Worm (Caenorhabditis elegans) whole organism, mixed stage, embryonic: ENCODE measurements around the gene C26D10.4.

Experiments
- M03D4.4 ChIP-seq: sonication (generic microtip); optimal IDR thresholded peaks from 2 replicates; lab custom pipeline; 2017; ENCODE audit warnings: mild to moderate bottlenecking, missing genetic modification characterization, missing compliant biosample characterization
- bed-3 ChIP-seq: fragments of 200-800 bp; sonication (Bioruptor generic); optimal IDR thresholded peaks from 3 replicates; lab custom pipeline; 2018; ENCODE audit warnings: mild to moderate bottlenecking, missing genetic modification characterization, moderate library complexity, missing compliant biosample characterization
- blmp-1 ChIP-seq: fragments of 150-350 bp; optimal IDR thresholded peaks from 2 replicates; lab custom pipeline; 2014; ENCODE audit warnings: missing biosample characterization, missing genetic modification characterization
- ceh-39 ChIP-seq: fragments of 150-350 bp; optimal IDR thresholded peaks from 2 replicates; lab custom pipeline; 2014; ENCODE audit warnings: missing biosample characterization, missing genetic modification characterization
- ceh-43 ChIP-seq: fragments of 200-800 bp; sonication (Bioruptor generic); optimal IDR thresholded peaks from 2 replicates; lab custom pipeline; 2018; ENCODE audit warnings: mild to moderate bottlenecking, missing genetic modification characterization, moderate library complexity, missing compliant biosample characterization
- ceh-83 ChIP-seq: fragments of 200-800 bp; sonication (Bioruptor generic); optimal IDR thresholded peaks from 2 replicates; lab custom pipeline; 2018; ENCODE audit warnings: mild to moderate bottlenecking, missing genetic modification characterization, missing compliant biosample characterization
- ces-1 ChIP-seq: fragments of 150-350 bp; optimal IDR thresholded peaks from 2 replicates; lab custom pipeline; 2014; ENCODE audit warnings: missing biosample characterization, missing genetic modification reagents, missing genetic modification characterization
- cnd-1 ChIP-seq: fragments of 200-800 bp; sonication (Bioruptor generic); optimal IDR thresholded peaks from 2 replicates; lab custom pipeline; 2018; ENCODE audit warnings: mild to moderate bottlenecking, missing genetic modification characterization, missing compliant biosample characterization
- drap-1 ChIP-seq: fragments of 200-800 bp; sonication (Bioruptor generic); optimal IDR thresholded peaks from 3 replicates; lab custom pipeline; 2018; ENCODE audit warnings: mild to moderate bottlenecking, missing genetic modification characterization, missing compliant biosample characterization
- elt-3 ChIP-seq: fragments of 150-350 bp; optimal IDR thresholded peaks from 2 replicates; lab custom pipeline; 2014; ENCODE audit warnings: missing biosample characterization, missing genetic modification characterization
- flh-1 ChIP-seq: fragments of 200-800 bp; sonication (Bioruptor generic); optimal IDR thresholded peaks from 2 replicates; lab custom pipeline; 2018; ENCODE audit warnings: mild to moderate bottlenecking, missing genetic modification characterization, moderate library complexity, missing compliant biosample characterization
- ham-2 ChIP-seq: fragments of 200-800 bp; sonication (Bioruptor generic); optimal IDR thresholded peaks from 2 replicates; lab custom pipeline; 2018; ENCODE audit warnings: mild to moderate bottlenecking, missing genetic modification characterization, missing compliant biosample characterization
- hlh-1 ChIP-seq: fragments of 150-350 bp; optimal IDR thresholded peaks from 2 replicates; lab custom pipeline; 2014; ENCODE audit warnings: missing biosample characterization, missing genetic modification reagents, missing genetic modification characterization
- lin-32 ChIP-seq: fragments of 200-800 bp; sonication (Bioruptor generic); optimal IDR thresholded peaks from 2 replicates; lab custom pipeline; 2018; ENCODE audit warnings: mild to moderate bottlenecking, missing genetic modification characterization, missing compliant biosample characterization
- lsy-2 ChIP-seq: fragments of 150-350 bp; optimal IDR thresholded peaks from 2 replicates; lab custom pipeline; 2014; ENCODE audit warnings: missing biosample characterization, missing genetic modification characterization
- mab-5 ChIP-seq: fragments of 150-350 bp; optimal IDR thresholded peaks from 2 replicates; lab custom pipeline; 2014; ENCODE audit warnings: missing biosample characterization, missing genetic modification characterization
- mep-1 ChIP-seq: fragments of 150-350 bp; optimal IDR thresholded peaks from 2 replicates; lab custom pipeline; 2017; ENCODE audit warnings: missing biosample characterization, missing genetic modification reagents, missing genetic modification characterization, inconsistent platforms
- nhr-2 ChIP-seq: fragments of 150-350 bp; optimal IDR thresholded peaks from 2 replicates; lab custom pipeline; 2014; ENCODE audit warnings: missing biosample characterization, missing genetic modification characterization
- nhr-237 ChIP-seq: fragments of 150-350 bp; optimal IDR thresholded peaks from 2 replicates; lab custom pipeline; 2014; ENCODE audit warnings: missing biosample characterization, missing genetic modification characterization
- nhr-28 ChIP-seq: fragments of 150-350 bp; optimal IDR thresholded peaks from 2 replicates; lab custom pipeline; 2014; ENCODE audit warnings: missing biosample characterization, missing genetic modification characterization
- nhr-76 ChIP-seq: sonication (generic microtip); optimal IDR thresholded peaks from 2 replicates; lab custom pipeline; 2017; ENCODE audit warnings: missing biosample characterization, missing genetic modification characterization
- pha-4 ChIP-seq: fragments of 150-350 bp; optimal IDR thresholded peaks from 2 replicates; lab custom pipeline; 2018; ENCODE audit warnings: missing biosample characterization, missing genetic modification reagents, missing genetic modification characterization
- snpc-4 ChIP-seq: fragments of 150-350 bp; optimal IDR thresholded peaks from 2 replicates; lab custom pipeline; 2014; ENCODE audit warnings: missing biosample characterization, missing genetic modification characterization
- sptf-1 ChIP-seq: sonication (generic microtip); optimal IDR thresholded peaks from 2 replicates; lab custom pipeline; 2017; ENCODE audit warnings: mild to moderate bottlenecking, missing genetic modification characterization, moderate library complexity, missing compliant biosample characterization
- unc-39 ChIP-seq: fragments of 150-350 bp; optimal IDR thresholded peaks from 2 replicates; lab custom pipeline; 2014; ENCODE audit warnings: missing biosample characterization, missing genetic modification characterization
- unc-62 ChIP-seq: fragments of 150-350 bp; optimal IDR thresholded peaks from 2 replicates; lab custom pipeline; 2014; ENCODE audit warnings: missing biosample characterization, missing genetic modification reagents, missing genetic modification characterization
- zip-8 ChIP-seq: fragments of 150-350 bp; optimal IDR thresholded peaks from 2 replicates; lab custom pipeline; 2014; ENCODE audit warnings: missing biosample characterization, missing genetic modification characterization
- ztf-11 ChIP-seq: fragments of 150-350 bp; optimal IDR thresholded peaks from 2 replicates; lab custom pipeline; 2014; ENCODE audit warnings: missing biosample characterization, missing genetic modification characterization

C26D10.4 gene

DNA sequence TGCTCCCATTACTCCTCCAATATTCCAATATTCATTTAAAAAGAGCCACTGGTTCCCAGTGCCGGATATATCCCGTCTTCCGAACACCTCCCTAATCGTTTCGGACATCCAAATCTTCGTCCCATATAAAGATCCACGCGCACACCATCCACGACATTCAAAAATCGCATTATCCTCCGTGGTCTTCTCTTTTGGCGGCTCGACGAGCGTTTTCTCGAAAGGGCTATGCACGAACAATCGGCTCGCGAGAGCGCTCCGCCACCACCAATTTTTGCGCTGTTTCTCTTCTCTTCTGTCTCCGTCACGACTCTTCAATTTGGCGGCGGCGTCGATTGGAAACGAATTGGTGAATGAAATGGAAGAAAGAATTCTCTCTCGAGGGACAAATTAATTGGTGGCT is 23.7 kb downstream of the C26D10.4 start:
- TF ChIP-seq sptf-1 (no peak), ces-1 (GFP tag; lab: Kevin White, UChicago) (peak; percentile 78)

DNA sequence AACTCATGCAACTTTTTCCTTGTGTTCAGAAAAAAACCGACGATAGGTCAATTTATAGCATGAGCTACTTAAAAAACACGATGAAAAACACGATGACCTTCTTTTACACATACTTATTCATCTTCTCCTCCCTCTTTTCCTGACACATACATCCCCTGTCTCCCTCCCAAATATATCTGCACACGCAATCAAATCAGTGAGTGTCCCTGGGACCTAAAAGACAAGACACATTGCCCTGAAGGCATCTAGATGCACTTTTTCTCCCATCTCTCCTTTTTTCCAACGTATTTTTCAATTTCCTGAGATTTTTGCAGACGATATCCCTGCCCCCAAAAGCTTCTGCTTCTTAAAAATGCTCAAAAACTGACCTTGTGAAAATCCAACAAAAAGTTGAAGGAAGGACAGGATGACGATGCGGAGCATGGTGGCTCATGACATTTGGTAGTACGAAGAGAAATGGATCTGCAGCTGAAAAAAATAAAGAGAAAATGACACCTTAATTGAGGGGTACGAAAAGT is 24.7 kb downstream of the C26D10.4 start, which contains the start of gene C26D10.6:
Gene C26D10.6 (minus strand): TSS at position 468 of the 518 bp plus-strand sequence.
- TF ChIP-seq unc-62 (GFP tag; lab: Kevin White, UChicago) = no peak
- TF ChIP-seq pha-4 (tag; lab: Kevin White, UChicago) = no peak
- peak; percentile 80 for TF ChIP-seq ces-1 (GFP tag; lab: Kevin White, UChicago)
- TF ChIP-seq mep-1 (tag; lab: Kevin White, UChicago) = no peak

DNA sequence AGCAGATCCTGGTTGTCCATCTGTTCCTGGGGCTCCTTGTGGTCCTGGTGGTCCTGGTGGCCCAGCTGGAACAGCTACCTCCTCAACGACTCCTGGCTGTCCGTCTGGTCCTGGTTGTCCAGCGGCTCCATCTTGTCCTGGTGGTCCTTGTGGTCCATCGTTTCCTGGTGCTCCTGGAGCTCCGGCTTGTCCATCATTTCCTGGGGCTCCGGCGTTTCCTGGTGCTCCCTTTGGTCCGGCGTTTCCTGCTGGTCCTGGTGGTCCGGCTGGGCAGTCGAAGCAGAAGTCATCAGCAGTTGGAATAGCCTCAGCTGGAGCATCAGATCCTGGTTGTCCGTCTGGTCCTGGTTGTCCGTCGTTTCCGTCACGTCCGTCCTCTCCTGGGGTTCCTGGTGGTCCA is 28.9 kb downstream of the C26D10.4 start:
- no peak for TF ChIP-seq ceh-39 (tag; lab: Kevin White, UChicago)
- TF ChIP-seq unc-62 (GFP tag; lab: Kevin White, UChicago) = no peak
- TF ChIP-seq pha-4 (tag; lab: Kevin White, UChicago) = no peak
- TF ChIP-seq nhr-28 (tag; lab: Kevin White, UChicago) = no peak
- TF ChIP-seq nhr-76 (tag; lab: Kevin White, UChicago) = no peak
- no peak for TF ChIP-seq mep-1 (tag; lab: Kevin White, UChicago)
- no peak for TF ChIP-seq ceh-83 (GFP tag; lab: Kevin White, UChicago)
- no peak for TF ChIP-seq cnd-1 (tag; lab: Kevin White, UChicago)
- TF ChIP-seq M03D4.4 (tag; lab: Kevin White, UChicago) = no peak
- no peak for TF ChIP-seq ham-2 (GFP tag; lab: Kevin White, UChicago)
- TF ChIP-seq nhr-2 = no peak
- no peak for TF ChIP-seq lin-32 (GFP tag; lab: Kevin White, UChicago)
- TF ChIP-seq nhr-237 (tag; lab: Kevin White, UChicago) = no peak
- TF ChIP-seq lsy-2 (tag; lab: Kevin White, UChicago) = no peak
- no peak for TF ChIP-seq bed-3 (GFP tag; lab: Kevin White, UChicago)
- TF ChIP-seq unc-39 (tag; lab: Kevin White, UChicago) = no peak
- no peak for TF ChIP-seq hlh-1
- no peak for TF ChIP-seq elt-3 (tag; lab: Kevin White, UChicago)
- no peak for TF ChIP-seq snpc-4 (tag; lab: Kevin White, UChicago)

DNA sequence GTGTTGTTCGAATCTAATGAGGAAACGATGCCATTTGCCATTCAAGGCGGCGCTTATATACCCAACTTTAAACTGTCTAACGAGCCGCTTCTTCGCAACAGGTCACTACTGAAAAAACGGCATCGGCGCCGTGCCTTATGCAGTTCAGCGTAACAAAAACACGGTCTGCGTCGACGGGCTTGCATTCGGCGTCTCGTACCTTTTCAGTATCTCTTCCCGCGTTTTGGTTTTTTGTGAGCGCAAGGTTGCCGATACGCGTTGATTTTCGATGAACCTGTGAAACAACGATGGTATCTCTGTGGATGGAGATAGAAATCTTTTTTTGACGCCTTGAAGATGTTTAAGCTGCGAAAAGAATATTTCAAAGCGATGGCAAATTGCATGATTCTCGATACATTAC is 29.8 kb downstream of the C26D10.4 start, which contains the start of gene col-77:
Gene col-77 (minus strand): TSS at position 32 of the 400 bp plus-strand sequence.
- TF ChIP-seq blmp-1 (tag; lab: Kevin White, UChicago) = no peak

DNA sequence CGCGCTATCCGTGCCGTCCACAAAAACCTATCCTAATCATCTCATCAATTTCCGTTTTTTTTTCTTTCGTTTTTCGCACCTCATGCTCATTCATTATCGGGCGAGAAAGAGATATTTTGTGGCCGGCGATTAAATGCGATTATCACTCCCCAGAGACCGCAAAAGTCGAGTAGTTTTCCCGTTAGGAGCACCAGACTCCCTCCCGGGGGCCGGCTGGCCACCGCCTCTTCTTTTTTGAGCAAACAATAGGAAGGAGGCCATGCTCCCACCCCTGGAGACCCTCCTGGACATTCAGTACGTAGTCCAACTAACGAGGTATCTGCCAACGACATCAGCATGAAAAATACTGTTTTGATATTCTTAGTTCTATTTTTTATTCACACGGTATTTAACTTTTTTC is 30.9 kb downstream of the C26D10.4 start, which contains the start of gene M195.2:
Gene M195.2 (plus strand): TSS at position 301 of the 400 bp plus-strand sequence.
- no peak for TF ChIP-seq nhr-2
- TF ChIP-seq ceh-39 (tag; lab: Kevin White, UChicago) = no peak

DNA sequence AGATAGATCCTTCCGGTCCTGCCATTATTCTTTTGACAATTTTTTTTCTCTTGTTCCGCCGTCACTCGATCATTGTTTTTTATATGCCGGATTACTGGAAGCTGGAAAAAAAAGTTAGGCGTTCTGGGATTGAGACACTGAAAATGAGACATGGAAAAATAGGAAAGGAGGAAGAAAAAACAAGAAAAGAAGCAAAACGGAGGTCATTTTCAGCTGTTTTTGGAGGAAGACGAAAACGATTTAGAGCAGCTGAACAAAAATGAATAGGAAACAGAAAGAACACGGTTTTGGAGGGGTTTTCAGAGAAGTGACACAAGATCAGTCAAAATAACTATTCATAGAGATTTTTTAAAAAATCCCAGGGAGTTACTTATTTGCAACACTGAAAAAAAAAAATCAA is 39.5 kb downstream of the C26D10.4 start, which contains the start of gene amt-3:
Gene amt-3 (minus strand): TSS at position 101 of the 400 bp plus-strand sequence.
- TF ChIP-seq ceh-39 (tag; lab: Kevin White, UChicago) (no peak), ham-2 (GFP tag; lab: Kevin White, UChicago) (no peak), mab-5 (tag; lab: Kevin White, UChicago) (no peak), hlh-1 (no peak), mep-1 (tag; lab: Kevin White, UChicago) (no peak), ceh-43 (GFP tag; lab: Kevin White, UChicago) (no peak), zip-8 (tag; lab: Kevin White, UChicago) (no peak), elt-3 (tag; lab: Kevin White, UChicago) (no peak), snpc-4 (tag; lab: Kevin White, UChicago) (no peak), M03D4.4 (tag; lab: Kevin White, UChicago) (no peak), unc-39 (tag; lab: Kevin White, UChicago) (no peak), drap-1 (GFP tag; lab: Kevin White, UChicago) (no peak), nhr-2 (no peak), ztf-11 (tag; lab: Kevin White, UChicago) (no peak), flh-1 (GFP tag; lab: Kevin White, UChicago) (no peak)
